Fruit fly (Drosophila melanogaster): ENCODE data around the gene CG43867.

DNA sequence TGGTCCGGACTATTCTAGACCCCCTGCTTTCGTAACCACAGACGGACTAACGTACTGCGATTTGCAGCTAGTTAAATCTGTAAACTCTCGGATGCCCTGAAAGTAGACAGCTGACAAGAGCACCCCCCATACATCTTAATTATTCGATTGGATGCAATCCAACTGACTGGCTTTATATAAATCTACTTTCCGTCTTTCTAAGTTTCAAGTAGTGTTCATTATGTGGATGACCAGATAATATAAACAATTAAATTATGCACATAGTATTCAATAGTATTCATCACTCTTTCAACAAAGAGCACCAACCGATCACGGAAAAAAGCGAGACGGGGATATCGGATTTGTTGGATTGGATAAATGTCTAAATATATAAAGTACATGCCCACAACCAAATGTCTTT lies 165.7 kb downstream of the CG43867 start:
- TF ChIP-seq h (optimal IDR thresholded peaks at IDR 0.05) (no peak), psq (optimal IDR thresholded peaks at IDR 0.05) (no peak), Sin3A (optimal IDR thresholded peaks at IDR 0.05) (no peak), insv (optimal IDR thresholded peaks at IDR 0.05) (no peak)
